Fruit fly (Drosophila melanogaster): ENCODE data around the gene Herp.
A peak's percentile ranks its signal among the peaks of the same experiment; 100 is the strongest.

The Herp gene

dm6 chr2L:7833650-7834049 lies 33.8 kb upstream of the Herp start (continued):
- no peak for TF ChIP-seq CG15073 (GFP tag; optimal IDR thresholded peaks at IDR 0.05)
- no peak for TF ChIP-seq pros (GFP tag; optimal IDR thresholded peaks at IDR 0.05)
- TF ChIP-seq CG16779 (GFP tag; IDR thresholded peaks at IDR 0.05) = 0 out of 2 replicates have a peak, but pooled peaks have one; percentile 3
- no peak for TF ChIP-seq CG9876 (GFP tag; optimal IDR thresholded peaks at IDR 0.05)

dm6 chr2L:7833238-7833637 lies 33.4 kb upstream of the Herp start:
- TF ChIP-seq Taf1 (GFP tag; IDR thresholded peaks at IDR 0.05) (no peak), CG15011 (GFP tag; optimal IDR thresholded peaks at IDR 0.05) (no peak), gem (tag; optimal IDR thresholded peaks at IDR 0.05) (peak; percentile 16), CG18599 (GFP tag; optimal IDR thresholded peaks at IDR 0.05) (peak; percentile 30), maf-S (GFP tag; optimal IDR thresholded peaks at IDR 0.05) (no peak), zen (tag; optimal IDR thresholded peaks at IDR 0.05) (no peak), vvl (GFP tag; IDR thresholded peaks at IDR 0.05) (0 out of 2 replicates have a peak, but pooled peaks have one; percentile 8), slp2 (GFP tag; optimal IDR thresholded peaks at IDR 0.05) (no peak), CG1832 (GFP tag; optimal IDR thresholded peaks at IDR 0.05) (no peak), ATbp (GFP tag; optimal IDR thresholded peaks at IDR 0.05) (no peak), fu2 (GFP tag; optimal IDR thresholded peaks at IDR 0.05) (no peak), Atf-2 (GFP tag; optimal IDR thresholded peaks at IDR 0.05) (no peak), tx (GFP tag; optimal IDR thresholded peaks at IDR 0.05) (no peak), CG11398 (GFP tag; optimal IDR thresholded peaks at IDR 0.05) (no peak), grau (tag; optimal IDR thresholded peaks at IDR 0.05) (peak; percentile 72), zfh2 (GFP tag; optimal IDR thresholded peaks at IDR 0.05) (no peak), CG17568 (GFP tag; optimal IDR thresholded peaks at IDR 0.05) (no peak), sens (GFP tag) (peak; percentile 75), danr (GFP tag; IDR thresholded peaks at IDR 0.05) (no peak), Hr51 (GFP tag; optimal IDR thresholded peaks at IDR 0.05) (peak in 1 of 2 experiments; percentile 37), CG2889 (GFP tag; IDR thresholded peaks at IDR 0.05) (no peak), Ets97D (GFP tag; optimal IDR thresholded peaks at IDR 0.05) (no peak), CG17361 (GFP tag; IDR thresholded peaks at IDR 0.05) (0 out of 3 replicates have a peak, but pooled peaks have one; percentile 13), toy (GFP tag; IDR thresholded peaks at IDR 0.05) (no peak), CG9437 (GFP tag; optimal IDR thresholded peaks at IDR 0.05) (no peak), fd3F (GFP tag; optimal IDR thresholded peaks at IDR 0.05) (no peak), ttk (GFP tag; IDR thresholded peaks at IDR 0.05) (no peak), CG6689 (GFP tag; IDR thresholded peaks at IDR 0.05) (0 out of 2 replicates have a peak, but pooled peaks have one; percentile 13), Lpt (GFP tag; optimal IDR thresholded peaks at IDR 0.05) (no peak), CG17385 (GFP tag; optimal IDR thresholded peaks at IDR 0.05) (no peak), CG2116 (GFP tag; optimal IDR thresholded peaks at IDR 0.05) (no peak), btn (GFP tag; optimal IDR thresholded peaks at IDR 0.05) (no peak), br (optimal IDR thresholded peaks at IDR 0.05) (no peak), dysf (GFP tag; IDR thresholded peaks at IDR 0.05) (no peak), CG2120 (GFP tag; optimal IDR thresholded peaks at IDR 0.05) (peak; percentile 32), CG14050 (GFP tag; IDR thresholded peaks at IDR 0.05) (no peak), PHDP (tag; optimal IDR thresholded peaks at IDR 0.05) (no peak), ac (GFP tag; optimal IDR thresholded peaks at IDR 0.05) (no peak), CG4328 (GFP tag; optimal IDR thresholded peaks at IDR 0.05) (no peak), CG33213 (GFP tag; optimal IDR thresholded peaks at IDR 0.05) (no peak), CG13894 (tag; optimal IDR thresholded peaks at IDR 0.05) (no peak), row (GFP tag; IDR thresholded peaks at IDR 0.05) (peak; percentile 54), nerfin-2 (GFP tag; IDR thresholded peaks at IDR 0.05; ENCODE audit: partially characterized antibody) (no peak), CG2678 (tag; optimal IDR thresholded peaks at IDR 0.05) (peak; percentile 16), Mad (GFP tag; optimal IDR thresholded peaks at IDR 0.05) (no peak), CG9609 (GFP tag; optimal IDR thresholded peaks at IDR 0.05) (no peak), fd96Cb (tag; optimal IDR thresholded peaks at IDR 0.05) (no peak)
